Fruit fly (Drosophila melanogaster): ENCODE data around the gene Cpr67B.

- TF ChIP-seq CG17806 (tag; optimal IDR thresholded peaks at IDR 0.05), result no peak
- TF ChIP-seq rn (GFP tag; IDR thresholded peaks at IDR 0.05), result no peak
- peak; percentile 35 for TF ChIP-seq Ets98B (GFP tag; IDR thresholded peaks at IDR 0.05)
- no peak for TF ChIP-seq Snoo (tag; optimal IDR thresholded peaks at IDR 0.05)
- no peak for TF ChIP-seq CG32121 (GFP tag; IDR thresholded peaks at IDR 0.05)
- no peak for TF ChIP-seq Pif1A (GFP tag; optimal IDR thresholded peaks at IDR 0.05)
- TF ChIP-seq CG14655 (GFP tag; optimal IDR thresholded peaks at IDR 0.05), result no peak
- TF ChIP-seq CG4496 (GFP tag; IDR thresholded peaks at IDR 0.05), result no peak
- no peak; the same call in 2 of the 3 replicates for TF ChIP-seq fd96Ca (GFP tag; IDR thresholded peaks at IDR 0.05)
- TF ChIP-seq CG8301 (tag; optimal IDR thresholded peaks at IDR 0.05), result no peak
These were observed 30.7 kb downstream of the Cpr67B start, which contains the start of gene CG42526 for dm6 chr3L:9435315-9435714.

Data from whole organism, pupa.